Worm (Caenorhabditis elegans) whole organism, early embryonic: ENCODE measurements around the gene ent-3.

Experiments used
- B0310.2 ChIP-seq: sonication (generic microtip); optimal IDR thresholded peaks from 2 replicates; lab custom pipeline; 2016; ENCODE audit warnings: mild to moderate bottlenecking, missing genetic modification characterization, missing compliant biosample characterization
- F13C5.2 ChIP-seq: sonication (generic microtip); optimal IDR thresholded peaks from 2 replicates; lab custom pipeline; 2017; ENCODE audit warnings: mild to moderate bottlenecking, missing genetic modification characterization, inconsistent platforms, missing compliant biosample characterization
- aly-1 ChIP-seq: sonication (generic microtip); optimal IDR thresholded peaks from 2 replicates; lab custom pipeline; 2016; ENCODE audit warnings: missing genetic modification characterization, missing compliant biosample characterization
- ama-1 ChIP-seq: fragments of 150-350 bp; optimal IDR thresholded peaks from 2 replicates; lab custom pipeline; 2014
- ceh-13 ChIP-seq: fragments of 200-800 bp; sonication (Bioruptor generic); optimal IDR thresholded peaks from 2 replicates; lab custom pipeline; 2018; ENCODE audit warnings: mild to moderate bottlenecking, missing genetic modification characterization, missing compliant biosample characterization
- ceh-36 ChIP-seq: sonication (generic microtip); optimal IDR thresholded peaks from 2 replicates; lab custom pipeline; 2016; ENCODE audit warnings: missing genetic modification characterization, inconsistent platforms, missing compliant biosample characterization
- ets-7 ChIP-seq: sonication (generic microtip); optimal IDR thresholded peaks from 2 replicates; lab custom pipeline; 2016; ENCODE audit warnings: missing genotype, missing genetic modification characterization, missing compliant biosample characterization
- flt-1 ChIP-seq: fragments of 200-800 bp; sonication (Bioruptor generic); IDR thresholded peaks from 2 replicates; pipeline ENCODE4 v1.3.6; 2022; ENCODE audit warnings: missing genetic modification characterization, missing compliant biosample characterization
- hmbx-1 ChIP-seq: sonication (generic microtip); optimal IDR thresholded peaks from 2 replicates; lab custom pipeline; 2016; ENCODE audit warnings: mild to moderate bottlenecking, missing genetic modification characterization, missing compliant biosample characterization
- hmg-4 ChIP-seq: fragments of 200-800 bp; sonication (Bioruptor generic); optimal IDR thresholded peaks from 2 replicates; lab custom pipeline; 2018; ENCODE audit warnings: mild to moderate bottlenecking, missing genetic modification characterization, missing compliant biosample characterization
- hnd-1 ChIP-seq: sonication (generic microtip); optimal IDR thresholded peaks from 2 replicates; lab custom pipeline; 2016; ENCODE audit warnings: missing genetic modification characterization, missing compliant biosample characterization
- pes-1 ChIP-seq: fragments of 200-800 bp; sonication (Bioruptor generic); IDR thresholded peaks from 2 replicates; pipeline ENCODE4 v1.3.6; 2022; ENCODE audit warnings: missing genetic modification reagents, missing genetic modification characterization, missing compliant biosample characterization
- scrt-1 ChIP-seq: fragments of 200-800 bp; sonication (Bioruptor generic); IDR thresholded peaks from 2 replicates; pipeline ENCODE4 v1.3.6; 2022; ENCODE audit warnings: missing genetic modification characterization, missing compliant biosample characterization
- sea-1 ChIP-seq: fragments of 200-800 bp; sonication (Bioruptor generic); conservative IDR thresholded peaks from 2 replicates; pipeline ENCODE4 v1.3.6; 2022; ENCODE audit warnings: missing genetic modification characterization, missing compliant biosample characterization
- tbx-11 ChIP-seq: fragments of 200-800 bp; sonication (Bioruptor generic); IDR thresholded peaks from 2 replicates; pipeline ENCODE4 v1.3.6; 2022; ENCODE audit warnings: missing genetic modification characterization, missing compliant biosample characterization
- tbx-37 ChIP-seq: fragments of 200-800 bp; sonication (Bioruptor generic); conservative IDR thresholded peaks from 2 replicates; pipeline ENCODE4 v1.3.6; 2022; ENCODE audit warnings: missing genetic modification reagents, missing genetic modification characterization, missing compliant biosample characterization
- tra-4 ChIP-seq: sonication (generic microtip); optimal IDR thresholded peaks from 2 replicates; lab custom pipeline; 2017; ENCODE audit warnings: missing genetic modification characterization, missing compliant biosample characterization

The ent-3 gene

DNA sequence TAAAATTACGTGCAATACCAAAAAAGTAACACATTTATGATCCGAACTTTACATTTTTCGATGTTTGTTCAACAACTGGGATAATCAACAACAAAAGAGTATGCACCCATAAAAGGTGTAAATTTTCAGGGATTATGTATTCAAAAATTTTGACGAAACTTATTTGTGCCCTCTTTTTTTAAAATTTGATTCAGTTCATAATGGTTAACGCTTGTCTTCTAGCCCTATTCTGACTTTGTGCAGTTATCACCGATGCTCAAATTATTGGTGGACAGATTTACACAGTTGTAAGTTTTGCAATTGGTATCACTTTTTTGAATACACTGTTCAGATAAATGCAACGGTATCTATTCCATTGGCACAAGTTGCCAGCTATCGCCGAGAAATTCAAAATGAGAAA lies 12.8 kb upstream of the ent-3 start, which contains the start of gene K02E11.6:
TSS of gene K02E11.6 (plus strand) at position 149 of the 400 bp plus-strand sequence.
- TF ChIP-seq hmbx-1 (tag; lab: Kevin White, UChicago) = no peak
- TF ChIP-seq B0310.2 (tag; lab: Kevin White, UChicago) = no peak
- TF ChIP-seq sea-1 (GFP tag; lab: Robert Waterston, UW) = no peak
- TF ChIP-seq scrt-1 = no peak
- TF ChIP-seq ceh-36 = no peak
- no peak for TF ChIP-seq tbx-11
- no peak for TF ChIP-seq tra-4 (tag; lab: Kevin White, UChicago)
- TF ChIP-seq flt-1 = no peak
- no peak for TF ChIP-seq aly-1 (tag; lab: Kevin White, UChicago)
- TF ChIP-seq ama-1 (lab: Kevin White, UChicago) = no peak

DNA sequence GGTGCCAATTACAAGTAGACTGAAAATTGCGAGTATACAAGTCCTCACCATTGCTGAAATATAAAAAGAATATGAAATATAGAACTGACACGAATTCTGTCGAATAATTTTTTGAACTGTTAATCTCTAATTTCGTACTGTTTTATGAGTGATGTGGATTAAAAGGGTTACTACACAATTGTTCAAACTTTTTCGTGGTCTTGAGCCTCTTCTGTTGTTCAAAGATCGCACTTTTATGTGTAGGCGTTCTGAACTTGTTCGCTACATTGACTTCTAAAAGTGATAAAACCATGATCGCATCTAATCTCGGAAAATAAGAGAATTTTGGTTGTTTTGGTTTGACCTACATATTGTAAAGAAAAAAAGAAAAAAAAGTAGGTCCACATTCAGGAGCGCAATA lies 12.2 kb upstream of the ent-3 start, which contains the start of gene K02E11.4:
TSS of gene K02E11.4 (minus strand) at position 101 of the 400 bp plus-strand sequence.
- TF ChIP-seq F13C5.2 (tag; lab: Kevin White, UChicago) (no peak), hmbx-1 (tag; lab: Kevin White, UChicago) (no peak), aly-1 (tag; lab: Kevin White, UChicago) (no peak), hnd-1 (tag; lab: Kevin White, UChicago) (no peak), sea-1 (GFP tag; lab: Robert Waterston, UW) (no peak), flt-1 (no peak), ceh-36 (no peak), tbx-37 (GFP tag; lab: Robert Waterston, UW) (no peak), tra-4 (tag; lab: Kevin White, UChicago) (no peak), tbx-11 (no peak), B0310.2 (tag; lab: Kevin White, UChicago) (no peak), hmg-4 (GFP tag; lab: Kevin White, UChicago) (no peak), ets-7 (tag; lab: Kevin White, UChicago) (no peak), ama-1 (lab: Kevin White, UChicago) (no peak), ceh-13 (GFP tag; lab: Kevin White, UChicago) (no peak), scrt-1 (no peak), pes-1 (GFP tag; lab: Robert Waterston, UW) (no peak)

DNA sequence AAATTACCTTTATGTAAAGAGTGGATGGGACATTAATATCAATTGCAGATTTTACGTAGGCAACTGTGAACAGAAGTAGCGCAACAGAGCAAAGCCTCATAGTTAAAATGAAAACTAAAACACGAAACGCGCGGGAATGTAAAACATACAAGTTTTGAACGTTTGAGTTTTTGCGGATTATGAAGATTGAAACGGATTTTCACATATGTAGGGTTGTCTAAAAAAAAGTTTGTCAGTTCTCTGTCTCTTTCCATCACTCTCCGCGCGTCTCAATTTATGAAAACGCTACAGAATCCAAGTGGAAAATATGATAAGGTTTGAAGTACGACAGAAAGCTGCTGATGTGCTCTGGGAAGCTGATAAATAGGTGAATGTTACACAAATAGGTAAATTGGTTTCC lies 10.9 kb upstream of the ent-3 start, which contains the start of gene K02E11.3:
TSS of gene K02E11.3 (minus strand) at position 101 of the 400 bp plus-strand sequence.
- TF ChIP-seq hmbx-1 (tag; lab: Kevin White, UChicago) (no peak), tbx-11 (no peak), sea-1 (GFP tag; lab: Robert Waterston, UW) (no peak), ceh-13 (GFP tag; lab: Kevin White, UChicago) (no peak), ets-7 (tag; lab: Kevin White, UChicago) (no peak), aly-1 (tag; lab: Kevin White, UChicago) (no peak), scrt-1 (no peak), F13C5.2 (tag; lab: Kevin White, UChicago) (no peak), pes-1 (GFP tag; lab: Robert Waterston, UW) (no peak), ama-1 (lab: Kevin White, UChicago) (no peak), tra-4 (tag; lab: Kevin White, UChicago) (no peak), hnd-1 (tag; lab: Kevin White, UChicago) (no peak), B0310.2 (tag; lab: Kevin White, UChicago) (no peak)

DNA sequence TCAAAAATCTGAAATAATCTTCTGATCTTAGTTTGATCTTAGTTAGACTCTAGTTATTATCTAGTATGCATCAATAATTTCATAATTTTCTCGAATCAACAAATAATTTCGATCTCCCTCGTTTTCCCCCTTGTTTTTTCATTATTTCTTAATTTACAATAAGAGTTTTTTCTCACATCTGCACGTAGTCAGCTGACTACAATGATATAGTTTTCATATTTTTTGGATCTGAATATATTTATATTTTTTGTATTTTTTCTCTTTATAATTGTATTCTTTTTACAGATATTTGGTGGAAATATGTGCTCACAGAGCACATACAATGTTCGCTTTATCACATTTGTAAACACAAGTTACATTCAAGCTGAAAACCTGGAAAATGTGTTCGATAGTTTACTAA lies 8.1 kb upstream of the ent-3 start, which contains the start of gene sre-7:
TSS of gene sre-7 (plus strand) at position 301 of the 400 bp plus-strand sequence.
- no peak for TF ChIP-seq F13C5.2 (tag; lab: Kevin White, UChicago)
- no peak for TF ChIP-seq flt-1

DNA sequence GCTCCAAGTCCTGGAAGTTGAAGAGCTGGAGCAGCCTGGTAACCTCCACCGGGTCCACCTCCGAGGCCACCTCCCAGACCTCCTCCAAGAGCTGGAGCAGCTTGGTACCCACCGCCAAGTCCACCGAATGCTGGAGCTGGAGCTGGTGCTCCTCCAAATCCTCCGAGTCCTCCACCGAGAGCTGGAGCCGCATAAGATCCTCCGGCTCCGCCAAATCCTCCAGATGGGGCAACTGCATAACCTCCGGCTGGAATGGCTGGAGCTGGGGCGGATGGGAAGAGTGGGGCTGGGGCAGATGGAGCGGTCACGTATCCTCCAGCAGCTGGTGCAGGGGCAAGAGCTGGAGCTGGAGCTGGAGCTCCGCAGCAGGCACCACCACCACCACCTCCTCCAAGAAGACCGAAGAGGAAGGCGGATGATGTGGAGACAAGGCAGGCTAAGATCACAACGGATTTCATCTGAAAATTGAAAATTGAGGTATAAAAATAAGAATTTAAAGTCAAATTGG lies 4.9 kb upstream of the ent-3 start, which contains the start of gene K02E11.10:
TSS of gene K02E11.10 (minus strand) at position 458 of the 508 bp plus-strand sequence.
- no peak for TF ChIP-seq tbx-37 (GFP tag; lab: Robert Waterston, UW)
- no peak for TF ChIP-seq ceh-36
- no peak for TF ChIP-seq ceh-13 (GFP tag; lab: Kevin White, UChicago)
- TF ChIP-seq flt-1 = no peak
- no peak for TF ChIP-seq scrt-1
- TF ChIP-seq aly-1 (tag; lab: Kevin White, UChicago) = no peak
- TF ChIP-seq hmg-4 (GFP tag; lab: Kevin White, UChicago) = no peak
- no peak for TF ChIP-seq hnd-1 (tag; lab: Kevin White, UChicago)
- TF ChIP-seq tbx-11 = no peak
- TF ChIP-seq sea-1 (GFP tag; lab: Robert Waterston, UW) = no peak

DNA sequence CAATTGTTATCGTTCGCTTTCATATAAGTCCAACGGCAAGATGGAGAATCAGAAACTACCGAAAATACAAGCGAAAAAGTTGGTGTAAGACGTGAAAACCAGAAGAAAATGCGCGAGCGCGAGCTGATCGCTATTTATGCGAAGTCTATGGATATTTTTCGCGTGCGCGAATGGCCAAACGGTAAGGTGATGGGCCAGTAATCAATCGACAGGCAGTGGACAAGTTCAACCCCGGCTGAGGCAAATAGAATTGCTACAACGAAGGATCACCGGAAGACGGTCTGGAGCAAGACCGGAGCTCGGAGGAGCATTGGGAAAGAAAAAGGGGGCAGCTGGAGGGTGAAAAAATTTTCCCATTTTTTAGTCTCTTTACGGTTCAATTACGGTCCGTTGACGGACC lies 1.6 kb upstream of the ent-3 start:
- TF ChIP-seq pes-1 (GFP tag; lab: Robert Waterston, UW) (peak; percentile 65), sea-1 (GFP tag; lab: Robert Waterston, UW) (0 out of 2 replicates have a peak, but pooled peaks have one; percentile 25), flt-1 (0 out of 2 replicates have a peak, but pooled peaks have one; percentile 42), tbx-37 (GFP tag; lab: Robert Waterston, UW) (peak; percentile 32; the same call in 1 of the 2 replicates), scrt-1 (0 out of 2 replicates have a peak, but pooled peaks have one; percentile 21)

DNA sequence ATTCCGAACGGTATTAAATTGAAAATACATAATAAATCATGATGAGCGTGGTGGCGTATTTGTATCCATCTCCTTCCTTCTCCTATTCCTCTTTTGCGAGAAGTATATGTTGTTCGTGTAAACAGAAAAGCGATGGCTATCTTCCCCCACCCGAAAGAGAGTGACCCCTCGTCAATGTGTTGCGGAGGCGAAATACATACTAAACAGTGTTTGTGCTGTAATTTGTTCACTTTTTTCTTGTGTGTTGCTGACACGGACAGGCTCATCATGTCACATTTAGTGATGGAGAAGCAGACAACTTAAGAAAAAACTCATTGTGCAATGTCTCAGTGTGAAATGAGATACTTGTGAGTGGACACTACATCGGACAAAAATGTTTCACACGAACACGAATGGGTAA lies 4.2 kb downstream of the ent-3 start:
- TF ChIP-seq hnd-1 (tag; lab: Kevin White, UChicago) (no peak), ets-7 (tag; lab: Kevin White, UChicago) (no peak), hmbx-1 (tag; lab: Kevin White, UChicago) (no peak), F13C5.2 (tag; lab: Kevin White, UChicago) (no peak), B0310.2 (tag; lab: Kevin White, UChicago) (no peak), hmg-4 (GFP tag; lab: Kevin White, UChicago) (no peak)
